Fruit fly (Drosophila melanogaster) whole organism, larva: ENCODE measurements around the gene CG32040.
A peak's percentile ranks its signal among the peaks of the same experiment; 100 is the strongest.

Experiments
- noc ChIP-seq: fragments of 200-800 bp; sonication (Bioruptor generic); optimal IDR thresholded peaks from 3 replicates; lab custom pipeline; 2019; ENCODE audit warnings: missing biosample characterization, mild to moderate bottlenecking, missing genetic modification characterization, moderate library complexity

CG32040 gene

dm6 chr3L:9381602-9382001 is 27.8 kb downstream of the CG32040 start, which contains the start of gene Hsp23:
Gene Hsp23, plus strand, starts transcription at chr3L:9381882.
- TF ChIP-seq noc (tag; lab: Kevin White, UChicago) = no peak

dm6 chr3L:9383345-9384075 is 29.7 kb downstream of the CG32040 start, which contains the start of gene Hsp27:
Gene Hsp27, plus strand, starts transcription at chr3L:9384063.
- TF ChIP-seq noc (tag; lab: Kevin White, UChicago) = peak; percentile 98

- no peak for TF ChIP-seq noc (tag; lab: Kevin White, UChicago)
Measured at dm6 chr3L:9384445-9385079, 30.7 kb downstream of the CG32040 start.

DNA sequence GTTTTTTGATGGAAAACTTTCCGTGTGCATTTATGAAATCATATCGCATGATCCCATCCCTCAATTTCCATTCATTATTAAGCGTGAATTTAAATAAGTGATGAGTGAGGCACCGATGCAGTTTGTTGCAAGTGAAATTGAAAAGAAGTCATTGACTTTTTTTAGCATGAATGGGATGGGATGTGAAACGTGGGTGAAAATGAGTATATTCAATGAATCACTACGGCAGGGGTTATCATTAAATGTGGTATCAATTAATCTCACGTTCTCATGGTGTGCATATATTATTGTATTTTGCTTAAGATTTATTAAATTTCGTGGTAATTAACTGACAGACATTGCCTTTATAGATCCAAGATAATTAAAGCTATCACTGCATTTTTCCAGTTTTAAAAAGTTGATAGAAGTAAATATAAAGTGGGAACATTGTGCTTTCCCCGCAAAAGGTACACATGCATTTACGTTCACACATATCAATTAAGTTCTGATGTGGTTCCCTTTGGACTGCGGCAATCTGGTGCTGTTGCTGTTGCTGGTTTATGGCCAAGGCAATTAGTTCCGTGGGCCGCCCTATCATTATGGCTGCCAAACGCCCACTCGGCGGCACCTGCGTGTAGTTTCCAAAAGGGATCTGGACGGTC is 37.6 kb downstream of the CG32040 start:
- TF ChIP-seq noc (tag; lab: Kevin White, UChicago) = no peak

- no peak for TF ChIP-seq noc (tag; lab: Kevin White, UChicago)
Measured at dm6 chr3L:9396038-9396437, 42.2 kb downstream of the CG32040 start.

DNA sequence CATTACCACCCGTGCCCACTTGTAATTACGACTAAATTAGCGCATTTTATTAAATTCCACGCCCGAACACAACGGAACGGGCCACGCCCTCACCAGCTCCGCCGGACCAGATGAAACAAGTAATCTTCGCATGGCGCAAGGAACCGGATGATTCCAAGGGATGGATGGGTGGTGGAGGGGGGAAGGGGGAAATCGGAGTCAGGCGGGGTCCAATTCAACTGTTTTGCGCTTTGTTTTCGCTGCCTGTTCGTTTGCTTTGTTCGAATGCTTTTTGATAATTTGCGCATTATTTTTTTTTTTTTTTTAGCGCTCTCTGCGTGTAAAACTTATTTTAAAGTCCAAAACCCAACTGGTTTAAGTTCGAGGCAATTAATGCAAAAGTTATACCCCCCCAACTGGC is 42.9 kb downstream of the CG32040 start:
- TF ChIP-seq noc (tag; lab: Kevin White, UChicago) = no peak

DNA sequence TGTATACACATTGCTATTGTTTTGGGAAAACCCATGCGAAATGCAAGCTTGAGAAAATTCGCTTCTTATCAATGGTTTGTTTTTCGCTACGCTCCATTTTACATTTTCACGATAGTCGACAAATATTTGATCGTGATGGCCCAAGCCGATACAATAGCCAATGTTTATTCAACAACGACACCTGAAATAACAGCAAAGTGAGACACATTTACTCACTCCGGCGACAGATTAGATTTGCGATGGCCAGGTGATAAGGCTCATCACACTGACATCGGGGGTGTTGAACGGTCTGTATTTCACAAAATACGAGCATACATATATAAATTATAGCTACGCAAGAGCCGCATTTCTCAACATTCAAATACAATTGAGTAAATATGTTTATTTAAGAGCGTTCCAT is 43.3 kb downstream of the CG32040 start:
- peak; percentile 89 for TF ChIP-seq noc (tag; lab: Kevin White, UChicago)

DNA sequence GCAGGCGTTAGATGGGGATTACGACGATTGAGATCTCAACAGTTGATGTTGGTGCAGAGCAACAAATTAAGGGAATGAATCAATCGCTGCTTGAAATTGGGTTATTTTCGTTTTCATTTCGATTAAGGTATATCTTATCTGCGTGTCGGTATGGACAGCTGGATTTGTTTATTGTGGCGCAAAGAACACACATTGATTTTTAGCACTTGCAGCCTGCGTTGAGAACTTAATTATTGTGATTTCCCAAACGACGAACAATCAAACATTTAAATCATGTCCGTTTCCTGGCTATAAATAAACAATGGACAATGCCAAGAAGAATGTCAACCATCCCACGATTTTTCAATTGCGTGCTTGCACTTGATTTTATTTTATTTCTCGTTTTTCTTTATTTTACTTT is 44.2 kb downstream of the CG32040 start:
- TF ChIP-seq noc (tag; lab: Kevin White, UChicago) = no peak

DNA sequence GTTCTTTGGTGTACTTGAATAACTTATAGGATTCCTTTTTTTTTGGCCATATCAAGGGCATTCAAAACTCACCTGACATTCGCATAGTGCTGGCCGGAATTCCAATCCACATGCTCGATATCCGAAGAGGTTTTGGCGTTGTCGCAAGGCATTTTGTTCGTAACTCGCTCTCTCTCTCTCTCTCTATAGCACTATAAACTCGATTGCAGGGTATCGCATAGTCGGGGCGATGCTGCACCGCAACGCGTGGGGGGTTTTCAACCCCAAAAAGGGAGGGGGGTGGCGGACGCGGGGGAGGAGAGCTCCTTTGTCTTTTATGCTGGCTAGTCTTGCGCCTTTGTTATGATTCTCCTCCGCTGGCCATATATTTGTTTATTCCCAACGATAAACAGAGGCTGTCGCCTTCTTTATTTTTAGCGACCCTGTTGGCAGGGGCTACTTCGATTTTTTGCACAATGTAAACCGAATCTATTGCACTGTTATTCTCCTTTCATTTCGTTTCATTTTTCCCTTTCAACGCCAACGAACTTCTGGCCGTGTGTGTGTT is 44.7 kb downstream of the CG32040 start:
- no peak for TF ChIP-seq noc (tag; lab: Kevin White, UChicago)

DNA sequence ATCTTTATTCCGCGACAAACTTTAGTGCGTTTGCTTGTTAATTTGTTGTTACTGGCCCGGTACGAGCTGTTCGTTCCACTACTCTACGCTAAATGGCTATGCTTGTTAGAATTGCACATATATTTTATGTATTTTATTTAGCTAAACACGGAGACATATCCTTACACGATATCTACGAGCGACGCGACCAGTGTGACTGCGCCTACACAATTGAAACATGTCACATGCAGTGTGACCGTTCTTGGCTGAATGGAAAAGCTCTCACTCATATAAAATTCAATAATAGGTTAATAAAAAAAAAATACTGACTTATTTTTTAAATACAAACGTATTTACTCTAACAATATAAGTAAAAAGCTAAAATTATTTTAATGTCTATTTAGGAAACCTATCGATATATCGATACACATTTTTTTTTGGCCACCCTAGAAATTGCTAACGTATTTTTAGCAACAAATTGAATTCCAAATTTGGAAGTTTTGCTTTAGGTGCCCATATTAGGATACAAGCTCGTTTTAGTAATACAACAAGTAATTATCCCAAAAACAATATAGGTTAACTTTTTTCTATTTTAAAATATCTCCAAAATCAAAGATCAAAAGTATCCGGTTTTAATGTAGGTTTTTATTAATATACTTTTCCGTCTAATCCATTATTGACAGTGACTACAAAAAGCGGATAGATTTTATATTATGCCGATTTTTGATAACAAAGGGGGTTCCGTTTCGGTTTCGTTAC is 45.3 kb downstream of the CG32040 start, which contains the start of gene CG4080:
CG4080 (minus strand) TSS at position 215 of the 738 bp plus-strand sequence.
- TF ChIP-seq noc (tag; lab: Kevin White, UChicago) = peak; percentile 16

dm6 chr3L:9399855-9400254 is 46.0 kb downstream of the CG32040 start:
- no peak for TF ChIP-seq noc (tag; lab: Kevin White, UChicago)

DNA sequence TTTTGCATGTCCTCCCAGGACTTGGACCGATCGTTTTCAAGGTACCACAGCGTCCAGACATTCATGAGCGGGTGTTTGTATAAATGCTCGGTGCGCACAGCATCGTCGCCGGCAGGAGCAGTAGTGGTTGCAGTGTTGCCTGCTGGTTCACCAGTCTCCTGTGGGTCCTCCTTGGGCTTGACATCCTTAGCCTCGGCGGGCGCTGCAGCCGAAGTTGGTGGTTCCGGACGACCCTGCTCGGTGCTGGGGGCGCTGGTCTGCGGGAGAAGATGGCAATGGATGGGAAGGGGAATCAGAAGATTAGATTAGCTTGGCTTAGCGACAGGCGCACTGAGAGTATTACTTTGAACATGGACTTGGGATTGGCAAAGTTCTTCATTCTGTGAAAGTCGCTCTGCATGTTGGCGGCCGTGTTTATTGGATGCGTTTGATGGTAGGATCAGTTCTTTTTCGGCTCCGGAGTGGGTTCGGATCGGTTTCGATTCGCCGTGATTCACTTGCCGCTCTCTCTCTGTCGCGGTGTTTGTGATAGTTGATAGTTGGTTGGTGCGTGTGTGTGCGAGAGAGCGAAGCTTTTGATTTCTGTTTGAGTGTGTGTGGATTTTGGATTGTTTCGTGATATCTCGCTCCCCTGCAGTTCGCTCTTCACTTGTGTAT is 47.0 kb downstream of the CG32040 start:
- no peak for TF ChIP-seq noc (tag; lab: Kevin White, UChicago)

DNA sequence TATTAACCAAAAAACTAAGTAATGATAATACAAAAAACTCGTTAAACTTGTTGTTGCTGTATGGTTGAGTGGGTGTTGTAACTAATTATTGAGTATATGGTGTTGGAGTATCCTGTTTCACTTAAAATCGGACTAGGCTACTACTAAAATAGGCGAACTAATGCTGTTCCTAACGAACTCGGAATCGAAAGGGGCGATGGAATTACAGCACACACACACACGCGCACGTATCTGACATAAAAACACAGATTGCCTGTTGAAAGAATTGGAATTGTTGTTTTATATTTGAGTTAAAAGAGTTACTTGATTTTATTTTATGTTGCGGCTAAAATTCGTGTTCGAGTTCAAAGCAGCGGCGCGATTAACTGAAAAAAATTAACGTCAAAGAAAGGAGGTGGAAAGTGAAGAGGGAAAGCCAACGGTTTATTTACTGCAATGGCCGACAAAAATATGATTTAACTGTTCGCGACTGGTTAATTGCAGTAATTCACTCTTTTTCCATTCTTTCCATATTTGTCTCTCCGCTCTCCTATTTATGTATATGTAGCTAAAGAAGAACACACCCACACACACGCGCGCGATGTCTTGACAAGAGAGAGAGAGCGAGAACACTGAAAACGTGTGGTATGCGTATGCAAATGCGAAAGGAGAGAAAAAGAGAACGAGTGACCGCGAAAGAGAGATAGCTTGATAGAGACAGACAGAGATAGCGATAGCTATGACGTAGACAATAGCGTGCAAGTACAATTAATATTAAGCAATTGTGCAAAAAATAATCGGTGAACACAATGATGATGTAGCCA is 47.7 kb downstream of the CG32040 start:
- TF ChIP-seq noc (tag; lab: Kevin White, UChicago) = no peak
